Worm (Caenorhabditis elegans) whole organism, midembryonic: ENCODE results near the gene pelo-1.

Experiments used
- T22C8.4 ChIP-seq: fragments of 200-800 bp; sonication (Bioruptor generic); IDR thresholded peaks from 2 replicates; pipeline ENCODE4 v1.3.6; 2022; ENCODE audit warnings: missing genetic modification characterization, missing compliant biosample characterization
- cog-1 ChIP-seq: sonication (generic microtip); optimal IDR thresholded peaks from 2 replicates; lab custom pipeline; 2016; ENCODE audit warnings: missing genetic modification characterization, missing compliant biosample characterization
- flt-1 ChIP-seq: fragments of 200-800 bp; sonication (Bioruptor generic); IDR thresholded peaks from 2 replicates; pipeline ENCODE4 v1.3.6; 2022; ENCODE audit warnings: missing genetic modification characterization, missing compliant biosample characterization
- med-1 ChIP-seq: sonication (generic microtip); optimal IDR thresholded peaks from 2 replicates; lab custom pipeline; 2017; ENCODE audit warnings: missing genetic modification characterization, mild to moderate bottlenecking, missing compliant biosample characterization, antibody characterized with exemption, missing genetic modification reagents; ENCODE audit not compliant: insufficient read depth
- ref-1 ChIP-seq: fragments of 200-800 bp; sonication (Bioruptor generic); conservative IDR thresholded peaks from 2 replicates; pipeline ENCODE4 v1.3.6; 2022; ENCODE audit warnings: missing genetic modification reagents, missing genetic modification characterization, missing compliant biosample characterization
- tab-1 ChIP-seq: fragments of 200-800 bp; sonication (Bioruptor generic); IDR thresholded peaks from 2 replicates; pipeline ENCODE4 v1.3.6; 2022; ENCODE audit warnings: missing genetic modification characterization, missing compliant biosample characterization

- no peak for TF ChIP-seq med-1 (GFP tag; lab: Kevin White, UChicago)
- TF ChIP-seq flt-1 = no peak
- TF ChIP-seq T22C8.4 (GFP tag; lab: Robert Waterston, UW) = no peak
- TF ChIP-seq cog-1 (tag; lab: Kevin White, UChicago) = no peak
- TF ChIP-seq tab-1 = no peak
- no peak for TF ChIP-seq ref-1 (GFP tag; lab: Robert Waterston, UW)
These were observed 37.2 kb upstream of the pelo-1 start for ce11 chrIII:4241181-4241580.
